Fruit fly (Drosophila melanogaster) whole organism, embryonic: ENCODE data around the gene Adgf-C.

Experiments used
- Adf1 ChIP-seq: fragments of 200-800 bp; sonication (Bioruptor generic); IDR thresholded peaks from 2 replicates; pipeline ENCODE4 v1.3.6; 2022; ENCODE audit warnings: missing biosample characterization, missing genetic modification characterization
- Awh ChIP-seq: fragments of 200-800 bp; sonication (Bioruptor generic); IDR thresholded peaks from 2 replicates; pipeline ENCODE4, ENCODE4 v1.3.6; 2022; ENCODE audit warnings: missing biosample characterization, missing genetic modification characterization
- CG10267 ChIP-seq: fragments of 200-800 bp; sonication (Bioruptor generic); optimal IDR thresholded peaks from 2 replicates; lab custom pipeline; 2018; ENCODE audit warnings: missing biosample characterization, mild to moderate bottlenecking, missing genetic modification characterization, moderate library complexity
- CG11247 ChIP-seq: fragments of 200-800 bp; sonication (Bioruptor generic); IDR thresholded peaks from 2 replicates; pipeline ENCODE4 v1.3.6; 2022; ENCODE audit warnings: missing biosample characterization, missing genetic modification characterization
- CG11696 ChIP-seq: fragments of 200-800 bp; sonication (Bioruptor generic); IDR thresholded peaks from 2 replicates; pipeline ENCODE4 v1.3.6; 2022; ENCODE audit warnings: missing biosample characterization, missing genetic modification characterization
- CG12155 ChIP-seq: fragments of 200-800 bp; sonication (Bioruptor generic); optimal IDR thresholded peaks from 3 replicates; lab custom pipeline; 2016; ENCODE audit warnings: missing biosample characterization, missing genetic modification characterization
- CG13624 ChIP-seq: fragments of 200-800 bp; sonication (Bioruptor generic); optimal IDR thresholded peaks from 2 replicates; lab custom pipeline; 2016; ENCODE audit warnings: missing biosample characterization, missing genetic modification characterization
- CG15601 ChIP-seq: fragments of 200-800 bp; sonication (Bioruptor generic); optimal IDR thresholded peaks from 3 replicates; lab custom pipeline; 2019; ENCODE audit warnings: missing biosample characterization, mild to moderate bottlenecking, missing genetic modification characterization, moderate library complexity
- CG1603 ChIP-seq: fragments of 200-800 bp; sonication (Bioruptor generic); optimal IDR thresholded peaks from 2 replicates; lab custom pipeline; 2019; ENCODE audit warnings: missing biosample characterization, mild to moderate bottlenecking, missing genetic modification characterization, moderate library complexity
- CG16863 ChIP-seq: fragments of 200-800 bp; sonication (Bioruptor generic); optimal IDR thresholded peaks from 3 replicates; lab custom pipeline; 2016; ENCODE audit warnings: missing biosample characterization, missing genetic modification characterization
- CG18011 ChIP-seq: fragments of 200-800 bp; sonication (Bioruptor generic); optimal IDR thresholded peaks from 2 replicates; lab custom pipeline; 2017; ENCODE audit warnings: missing biosample characterization, missing genetic modification characterization, mild to moderate bottlenecking, moderate library complexity, missing genotype
- CG2199 ChIP-seq: fragments of 200-800 bp; sonication (Bioruptor generic); IDR thresholded peaks from 3 replicates; pipeline ENCODE4 v1.3.6; 2022; ENCODE audit warnings: missing biosample characterization, missing genetic modification characterization
- CG3281 ChIP-seq: fragments of 200-800 bp; sonication (Bioruptor generic); optimal IDR thresholded peaks from 3 replicates; lab custom pipeline; 2017; ENCODE audit warnings: missing biosample characterization, mild to moderate bottlenecking, missing genetic modification characterization
- CG42726 ChIP-seq: fragments of 200-800 bp; sonication (Bioruptor generic); IDR thresholded peaks from 2 replicates; pipeline ENCODE4 v1.3.6; 2022; ENCODE audit warnings: missing biosample characterization, missing genetic modification characterization; ENCODE audit not compliant: partially characterized antibody
- CG4404 ChIP-seq: fragments of 200-800 bp; sonication (Bioruptor generic); IDR thresholded peaks from 2 replicates; pipeline ENCODE4 v1.3.6; 2022; ENCODE audit warnings: missing biosample characterization, missing genetic modification characterization
- CG5953 ChIP-seq: fragments of 200-800 bp; sonication (Bioruptor generic); IDR thresholded peaks from 2 replicates; pipeline ENCODE4 v1.3.6; 2022; ENCODE audit warnings: missing biosample characterization, missing genetic modification characterization
- CG6689 ChIP-seq: fragments of 200-800 bp; sonication (Bioruptor generic); IDR thresholded peaks from 2 replicates; pipeline ENCODE4 v1.3.6; 2022; ENCODE audit warnings: missing biosample characterization, missing genetic modification characterization
- CG7372 ChIP-seq: fragments of 200-800 bp; sonication (Bioruptor generic); IDR thresholded peaks from 2 replicates; pipeline ENCODE4 v1.3.6; 2022; ENCODE audit warnings: missing biosample characterization, missing genetic modification characterization
- CTCF ChIP-seq: fragments of 200-800 bp; sonication (Bioruptor generic); optimal IDR thresholded peaks from 2 replicates; lab custom pipeline; 2017; ENCODE audit warnings: missing biosample characterization, mild to moderate bottlenecking, missing genetic modification characterization, moderate library complexity
- Dbx ChIP-seq: fragments of 200-800 bp; sonication (Bioruptor generic); IDR thresholded peaks from 3 replicates; pipeline ENCODE4 v1.3.6; 2022; ENCODE audit warnings: missing biosample characterization, missing genetic modification characterization
- Ets65A ChIP-seq: fragments of 200-800 bp; sonication (Bioruptor generic); peaks from one replicate; lab custom pipeline; 2016; ENCODE audit warnings: missing biosample characterization, missing genetic modification characterization
- H15 ChIP-seq: fragments of 200-800 bp; sonication (Bioruptor generic); IDR thresholded peaks from 3 replicates; pipeline ENCODE4 v1.3.6; 2022; ENCODE audit warnings: missing biosample characterization, missing genetic modification characterization
- HLH3B ChIP-seq: fragments of 200-800 bp; sonication (Bioruptor generic); IDR thresholded peaks from 2 replicates; pipeline ENCODE4 v1.3.6; 2022; ENCODE audit warnings: missing biosample characterization, missing genetic modification characterization
- HmgZ ChIP-seq: fragments of 200-800 bp; sonication (Bioruptor generic); optimal IDR thresholded peaks from 2 replicates; lab custom pipeline; 2018; ENCODE audit warnings: missing biosample characterization, mild to moderate bottlenecking, missing genetic modification characterization
- MBD-R2 ChIP-seq: fragments of 200-800 bp; sonication (Bioruptor generic); IDR thresholded peaks from 2 replicates; pipeline ENCODE4 v1.3.6; 2022; ENCODE audit warnings: missing biosample characterization, missing genetic modification characterization
- Scr ChIP-seq: fragments of 200-800 bp; sonication (Bioruptor generic); IDR thresholded peaks from 2 replicates; pipeline ENCODE4 v1.3.6; 2022; ENCODE audit warnings: missing biosample characterization, missing genetic modification characterization; ENCODE audit not compliant: partially characterized antibody
- Sin3A ChIP-seq: fragments of >200 bp; optimal IDR thresholded peaks from 2 replicates; lab custom pipeline; 2018
- ab ChIP-seq: fragments of 200-800 bp; sonication (Bioruptor generic); optimal IDR thresholded peaks from 2 replicates; lab custom pipeline; 2016; ENCODE audit warnings: missing biosample characterization, missing genetic modification characterization
- bab2 ChIP-seq: fragments of 200-800 bp; sonication (Bioruptor generic); optimal IDR thresholded peaks from 2 replicates; lab custom pipeline; 2016; ENCODE audit warnings: missing biosample characterization, missing genetic modification characterization
- br ChIP-seq: fragments of >200 bp; optimal IDR thresholded peaks from 2 replicates; lab custom pipeline; 2017
- corto ChIP-seq: fragments of 200-800 bp; sonication (Bioruptor generic); optimal IDR thresholded peaks from 2 replicates; lab custom pipeline; 2016; ENCODE audit warnings: missing biosample characterization, mild to moderate bottlenecking, missing genetic modification characterization, moderate library complexity
- crol ChIP-seq: fragments of 200-800 bp; sonication (Bioruptor generic); IDR thresholded peaks from 2 replicates; pipeline ENCODE4 v1.3.6; 2022; ENCODE audit warnings: missing biosample characterization, missing genetic modification characterization
- crp ChIP-seq, 2 experiments: fragments of 200-800 bp; sonication (Bioruptor generic); optimal IDR thresholded peaks; 2 replicates in 1 of 2; 3 replicates in 1 of 2; lab custom pipeline; 2017; ENCODE audit warnings: missing biosample characterization in 2 of 2, missing genetic modification characterization in 2 of 2, mild to moderate bottlenecking in 1 of 2, moderate library complexity in 1 of 2
- dan ChIP-seq: fragments of 200-800 bp; sonication (Bioruptor generic); IDR thresholded peaks from 2 replicates; pipeline ENCODE4 v1.3.6; 2022; ENCODE audit warnings: missing biosample characterization, missing genetic modification characterization
- danr ChIP-seq: fragments of 200-800 bp; sonication (Bioruptor generic); IDR thresholded peaks from 2 replicates; pipeline ENCODE4 v1.3.6; 2022; ENCODE audit warnings: missing biosample characterization, missing genetic modification characterization
- ems ChIP-seq: fragments of 200-800 bp; sonication (Bioruptor generic); optimal IDR thresholded peaks from 3 replicates; lab custom pipeline; 2016; ENCODE audit warnings: missing biosample characterization, missing genetic modification characterization
- exex ChIP-seq: fragments of 200-800 bp; sonication (Bioruptor generic); optimal IDR thresholded peaks from 4 replicates; lab custom pipeline; 2018; ENCODE audit warnings: missing biosample characterization, mild to moderate bottlenecking, missing genetic modification characterization, moderate library complexity
- gt ChIP-seq: fragments of 200-800 bp; sonication (Bioruptor generic); IDR thresholded peaks from 2 replicates; pipeline ENCODE4 v1.3.6; 2022; ENCODE audit warnings: missing biosample characterization, missing genetic modification characterization
- hb ChIP-seq: fragments of 200-800 bp; sonication (Bioruptor generic); IDR thresholded peaks from 3 replicates; pipeline ENCODE4 v1.3.6; 2022; ENCODE audit warnings: missing biosample characterization, missing genetic modification characterization; ENCODE audit not compliant: partially characterized antibody
- kni ChIP-seq: fragments of 200-800 bp; sonication (Bioruptor generic); optimal IDR thresholded peaks from 3 replicates; lab custom pipeline; 2017; ENCODE audit warnings: mild to moderate bottlenecking, missing biosample characterization, missing genetic modification reagents, missing genetic modification characterization
- nerfin-2 ChIP-seq: fragments of 200-800 bp; sonication (Bioruptor generic); IDR thresholded peaks from 2 replicates; pipeline ENCODE4 v1.3.6; 2022; ENCODE audit warnings: missing biosample characterization, missing genetic modification characterization; ENCODE audit not compliant: partially characterized antibody
- pan ChIP-seq, 4 experiments: fragments of >200 bp in 3 of 4; fragments of 200-800 bp in 1 of 4; sonication (Bioruptor generic) in 1 of 4; optimal IDR thresholded peaks in 3 of 4; IDR thresholded peaks in 1 of 4; 2 replicates each; pipeline versions ENCODE4 v1.3.6 to Lab custom; 2017 to 2022; ENCODE audit warnings: missing biosample characterization in 2 of 4, missing genetic modification characterization in 2 of 4, mixed read lengths in 1 of 4
- pb ChIP-seq: fragments of 200-800 bp; sonication (Bioruptor generic); optimal IDR thresholded peaks from 3 replicates; lab custom pipeline; 2016; ENCODE audit warnings: missing biosample characterization, missing genetic modification characterization
- slou ChIP-seq: fragments of 200-800 bp; sonication (Bioruptor generic); optimal IDR thresholded peaks from 3 replicates; lab custom pipeline; 2016; ENCODE audit warnings: missing biosample characterization, missing genetic modification characterization
- trh ChIP-seq: fragments of 200-800 bp; sonication (Bioruptor generic); optimal IDR thresholded peaks from 2 replicates; lab custom pipeline; 2016; ENCODE audit warnings: missing biosample characterization, missing genetic modification characterization
- vfl ChIP-seq: fragments of 200-800 bp; sonication (Bioruptor generic); optimal IDR thresholded peaks from 2 replicates; lab custom pipeline; 2016; ENCODE audit warnings: missing biosample characterization, missing genetic modification characterization
- wdn ChIP-seq: fragments of 200-800 bp; sonication (Bioruptor generic); IDR thresholded peaks from 2 replicates; pipeline ENCODE4 v1.3.6; 2022; ENCODE audit warnings: missing biosample characterization, missing genetic modification characterization
- wek ChIP-seq: fragments of 200-800 bp; sonication (Bioruptor generic); optimal IDR thresholded peaks from 3 replicates; lab custom pipeline; 2018; ENCODE audit warnings: missing biosample characterization, mild to moderate bottlenecking, missing genetic modification characterization, moderate library complexity

Gene Adgf-C

dm6 chr3R:13660924-13661659 lies 45.5 kb upstream of the Adgf-C start, which contains the start of gene B52 (continued):
- TF ChIP-seq CG4404 (GFP tag; lab: Robert Waterston, UW) (0 out of 2 replicates have a peak, but pooled peaks have one; percentile 16), kni (GFP tag; lab: Kevin White, UChicago) (peak; percentile 86), gt (GFP tag; lab: Robert Waterston, UW) (no peak), CG7372 (GFP tag; lab: Robert Waterston, UW) (no peak; the same call in 1 of the 2 replicates), CG13624 (GFP tag; lab: Kevin White, UChicago) (peak; percentile 64), CG15601 (peak; percentile 34), CG11696 (GFP tag; lab: Robert Waterston, UW) (no peak), nerfin-2 (GFP tag; lab: Robert Waterston, UW) (no peak), Scr (GFP tag; lab: Robert Waterston, UW) (peak; percentile 55), CG2199 (GFP tag; lab: Robert Waterston, UW) (0 out of 3 replicates have a peak, but pooled peaks have one; percentile 35), Awh (GFP tag; lab: Robert Waterston, UW) (peak; percentile 64), Sin3A (lab: Kevin White, UChicago) (peak; percentile 47), CG16863 (GFP tag; lab: Kevin White, UChicago) (peak; percentile 47), CG1603 (tag; lab: Kevin White, UChicago) (peak; percentile 83), H15 (GFP tag; lab: Robert Waterston, UW) (peak; percentile 60; the same call in 2 of the 3 replicates), ems (GFP tag; lab: Kevin White, UChicago) (peak; percentile 51), trh (GFP tag; lab: Kevin White, UChicago) (no peak), vfl (GFP tag; lab: Kevin White, UChicago) (peak; percentile 20), pb (GFP tag; lab: Kevin White, UChicago) (peak; percentile 85), HmgZ (peak; percentile 61), ab (peak; percentile 16), CG42726 (GFP tag; lab: Robert Waterston, UW) (peak; percentile 41; the same call in 1 of the 2 replicates), CG5953 (GFP tag; lab: Robert Waterston, UW) (no peak), dan (GFP tag; lab: Robert Waterston, UW) (no peak), CG6689 (peak; percentile 43), wek (GFP tag; lab: Kevin White, UChicago) (peak; percentile 92), br (lab: Kevin White, UChicago) (no peak), pan (optimal IDR thresholded peaks at IDR 0.05; lab: Kevin White, UChicago) (no peak), pan (GFP tag; optimal IDR thresholded peaks at IDR 0.05 in 1 of 2, IDR thresholded peaks at IDR 0.05 in 1 of 2) (peak in 1 of 2 experiments; percentile 65), wdn (GFP tag; lab: Robert Waterston, UW) (peak; percentile 56; the same call in 1 of the 2 replicates)

DNA sequence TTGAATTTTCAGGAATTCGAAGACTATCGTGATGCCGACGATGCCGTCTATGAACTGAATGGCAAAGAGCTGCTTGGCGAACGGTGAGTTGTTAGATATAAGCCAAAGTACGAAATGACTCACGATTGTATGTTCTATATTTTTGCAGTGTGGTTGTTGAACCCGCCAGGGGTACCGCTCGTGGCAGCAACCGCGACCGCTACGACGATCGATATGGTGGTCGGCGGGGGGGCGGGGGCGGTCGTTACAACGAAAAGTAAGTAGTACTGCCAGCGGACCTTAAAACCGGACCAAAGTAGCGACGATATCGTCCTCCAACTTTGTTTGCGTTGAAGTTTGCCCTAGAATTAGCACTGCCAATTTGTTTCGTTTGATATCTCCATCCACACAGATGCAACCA lies 44.4 kb upstream of the Adgf-C start:
- TF ChIP-seq CG18011 (GFP tag; lab: Kevin White, UChicago) (no peak), Adf1 (GFP tag; lab: Robert Waterston, UW) (no peak), Ets65A (GFP tag; lab: Kevin White, UChicago) (peak; percentile 64), HLH3B (GFP tag; lab: Robert Waterston, UW) (no peak), slou (GFP tag; lab: Kevin White, UChicago) (no peak), danr (0 out of 2 replicates have a peak, but pooled peaks have one; percentile 7), CG3281 (no peak), bab2 (GFP tag; lab: Kevin White, UChicago) (no peak), hb (no peak), CG11247 (GFP tag; lab: Robert Waterston, UW) (no peak), Dbx (GFP tag; lab: Robert Waterston, UW) (0 out of 3 replicates have a peak, but pooled peaks have one; percentile 12), CG12155 (GFP tag; lab: Kevin White, UChicago) (no peak), CG10267 (tag; lab: Kevin White, UChicago) (no peak), corto (GFP tag; lab: Kevin White, UChicago) (no peak), crol (GFP tag; lab: Robert Waterston, UW) (peak; percentile 60), crp (GFP tag; optimal IDR thresholded peaks at IDR 0.05; lab: Kevin White, UChicago) (no peak), CTCF (GFP tag; lab: Kevin White, UChicago) (no peak), exex (tag; lab: Kevin White, UChicago) (no peak), MBD-R2 (no peak)
- TF ChIP-seq, all 482 proteins: peak for 4
